Fruit fly (Drosophila melanogaster) whole organism, embryonic: ENCODE results near the gene U2af50.

Experiments
- Aef1 ChIP-seq: fragments of 200-800 bp; sonication (Bioruptor generic); IDR thresholded peaks from 3 replicates; pipeline ENCODE4 v1.3.6; 2022; ENCODE audit warnings: missing biosample characterization, missing genetic modification characterization
- Asciz ChIP-seq: fragments of 200-800 bp; sonication (Bioruptor generic); optimal IDR thresholded peaks from 2 replicates; lab custom pipeline; 2017; ENCODE audit warnings: missing biosample characterization, mild to moderate bottlenecking, missing genetic modification characterization, missing genetic modification reagents
- Atf6 ChIP-seq: fragments of 200-800 bp; sonication (Bioruptor generic); IDR thresholded peaks from 2 replicates; pipeline ENCODE4 v1.3.6; 2022; ENCODE audit warnings: missing biosample characterization, missing genetic modification characterization
- Bdp1 ChIP-seq: fragments of 200-800 bp; sonication (Bioruptor generic); optimal IDR thresholded peaks from 3 replicates; lab custom pipeline; 2016; ENCODE audit warnings: missing biosample characterization, missing genetic modification characterization
- CG11247 ChIP-seq: fragments of 200-800 bp; sonication (Bioruptor generic); IDR thresholded peaks from 2 replicates; pipeline ENCODE4 v1.3.6; 2022; ENCODE audit warnings: missing biosample characterization, missing genetic modification characterization
- CG11504 ChIP-seq: fragments of 200-800 bp; sonication (Bioruptor generic); optimal IDR thresholded peaks from 3 replicates; lab custom pipeline; 2019; ENCODE audit warnings: missing biosample characterization, mild to moderate bottlenecking, missing genetic modification characterization, moderate library complexity
- CG11695 ChIP-seq: fragments of 200-800 bp; sonication (Bioruptor generic); IDR thresholded peaks from 3 replicates; pipeline ENCODE4 v1.3.6; 2022; ENCODE audit warnings: missing biosample characterization, missing genetic modification characterization
- CG12155 ChIP-seq: fragments of 200-800 bp; sonication (Bioruptor generic); optimal IDR thresholded peaks from 3 replicates; lab custom pipeline; 2016; ENCODE audit warnings: missing biosample characterization, missing genetic modification characterization
- CG1233 ChIP-seq: fragments of 200-800 bp; sonication (Bioruptor generic); optimal IDR thresholded peaks from 4 replicates; lab custom pipeline; 2018; ENCODE audit warnings: missing biosample characterization, mild to moderate bottlenecking, missing genetic modification characterization
- CG13296 ChIP-seq: fragments of 200-800 bp; sonication (Bioruptor generic); optimal IDR thresholded peaks from 3 replicates; lab custom pipeline; 2018; ENCODE audit warnings: missing biosample characterization, mild to moderate bottlenecking, missing genetic modification characterization
- CG1529 ChIP-seq: fragments of 200-800 bp; sonication (Bioruptor generic); optimal IDR thresholded peaks from 3 replicates; lab custom pipeline; 2018; ENCODE audit warnings: missing biosample characterization, missing genetic modification characterization
- CG17359 ChIP-seq: fragments of 200-800 bp; sonication (Bioruptor generic); optimal IDR thresholded peaks from 3 replicates; lab custom pipeline; 2018; ENCODE audit warnings: missing biosample characterization, mild to moderate bottlenecking, missing genetic modification characterization, moderate library complexity
- CG2129 ChIP-seq: fragments of 200-800 bp; sonication (Bioruptor generic); IDR thresholded peaks from 2 replicates; pipeline ENCODE4 v1.3.6; 2022; ENCODE audit warnings: missing biosample characterization, missing genetic modification characterization; ENCODE audit not compliant: partially characterized antibody
- CG30431 ChIP-seq: fragments of 200-800 bp; sonication (Bioruptor generic); optimal IDR thresholded peaks from 2 replicates; lab custom pipeline; 2017; ENCODE audit warnings: missing biosample characterization, missing genetic modification characterization
- CG6272 ChIP-seq: fragments of 200-800 bp; sonication (Bioruptor generic); IDR thresholded peaks from 2 replicates; pipeline ENCODE4 v1.3.6; 2022; ENCODE audit warnings: missing biosample characterization, missing genetic modification characterization
- CG6854 ChIP-seq: fragments of 200-800 bp; sonication (Bioruptor generic); optimal IDR thresholded peaks from 3 replicates; lab custom pipeline; 2017; ENCODE audit warnings: missing biosample characterization, mild to moderate bottlenecking, missing genetic modification characterization
- CG8281 ChIP-seq: fragments of 200-800 bp; sonication (Bioruptor generic); optimal IDR thresholded peaks from 2 replicates; lab custom pipeline; 2018; ENCODE audit warnings: missing biosample characterization, mild to moderate bottlenecking, missing genetic modification characterization, moderate library complexity
- CG9932 ChIP-seq: fragments of 200-800 bp; sonication (Bioruptor generic); IDR thresholded peaks from 2 replicates; pipeline ENCODE4 v1.3.6; 2022; ENCODE audit warnings: missing biosample characterization, missing genetic modification characterization
- Chrac-16 ChIP-seq: fragments of 200-800 bp; sonication (Bioruptor generic); optimal IDR thresholded peaks from 3 replicates; lab custom pipeline; 2016; ENCODE audit warnings: missing biosample characterization, missing genetic modification characterization
- CrebB ChIP-seq: fragments of 200-800 bp; sonication (Bioruptor generic); optimal IDR thresholded peaks from 3 replicates; lab custom pipeline; 2018; ENCODE audit warnings: missing biosample characterization, mild to moderate bottlenecking, missing genetic modification characterization
- H2.0 ChIP-seq: fragments of 200-800 bp; sonication (Bioruptor generic); IDR thresholded peaks from 2 replicates; pipeline ENCODE4 v1.3.6; 2022; ENCODE audit warnings: missing biosample characterization, missing genetic modification characterization
- HLHmδ ChIP-seq: fragments of 200-800 bp; sonication (Bioruptor generic); optimal IDR thresholded peaks from 2 replicates; lab custom pipeline; 2018; ENCODE audit warnings: missing biosample characterization, mild to moderate bottlenecking, missing genetic modification characterization, moderate library complexity
- HmgZ ChIP-seq: fragments of 200-800 bp; sonication (Bioruptor generic); optimal IDR thresholded peaks from 2 replicates; lab custom pipeline; 2018; ENCODE audit warnings: missing biosample characterization, mild to moderate bottlenecking, missing genetic modification characterization
- Med ChIP-seq: fragments of 200-800 bp; sonication (Bioruptor generic); peaks from one replicate; lab custom pipeline; 2016; ENCODE audit warnings: missing biosample characterization, missing genetic modification characterization, mild to moderate bottlenecking, inconsistent platforms, moderate library complexity
- Mrtf ChIP-seq: fragments of 200-800 bp; sonication (Bioruptor generic); IDR thresholded peaks from 3 replicates; pipeline ENCODE4 v1.3.6; 2022; ENCODE audit warnings: missing biosample characterization, missing genetic modification characterization
- Optix ChIP-seq: fragments of 200-800 bp; sonication (Bioruptor generic); IDR thresholded peaks from 3 replicates; pipeline ENCODE4 v1.3.6; 2022; ENCODE audit warnings: missing biosample characterization, missing genetic modification characterization
- PHDP ChIP-seq: fragments of 200-800 bp; sonication (Bioruptor generic); optimal IDR thresholded peaks from 3 replicates; lab custom pipeline; 2018; ENCODE audit warnings: missing biosample characterization, mild to moderate bottlenecking, missing genetic modification characterization, moderate library complexity
- Pdp1 ChIP-seq, 2 experiments: fragments of 200-800 bp; sonication (Bioruptor generic); optimal IDR thresholded peaks; 3 replicates each; lab custom pipeline; 2016; ENCODE audit warnings: missing biosample characterization in 2 of 2, missing genetic modification characterization in 2 of 2, mild to moderate bottlenecking in 1 of 2, moderate library complexity in 1 of 2
- Rfx ChIP-seq: fragments of 200-800 bp; sonication (Bioruptor generic); IDR thresholded peaks from 2 replicates; pipeline ENCODE4 v1.3.6; 2022; ENCODE audit warnings: missing biosample characterization, missing genetic modification characterization
- Ssrp ChIP-seq: fragments of 200-800 bp; sonication (Bioruptor generic); optimal IDR thresholded peaks from 2 replicates; lab custom pipeline; 2018; ENCODE audit warnings: missing biosample characterization, mild to moderate bottlenecking, missing genetic modification characterization, moderate library complexity
- al ChIP-seq: fragments of 200-800 bp; sonication (Bioruptor generic); IDR thresholded peaks from 2 replicates; pipeline ENCODE4 v1.3.6; 2022; ENCODE audit warnings: missing biosample characterization, missing genetic modification characterization
- bab2 ChIP-seq: fragments of 200-800 bp; sonication (Bioruptor generic); optimal IDR thresholded peaks from 2 replicates; lab custom pipeline; 2016; ENCODE audit warnings: missing biosample characterization, missing genetic modification characterization
- ems ChIP-seq: fragments of 200-800 bp; sonication (Bioruptor generic); optimal IDR thresholded peaks from 3 replicates; lab custom pipeline; 2016; ENCODE audit warnings: missing biosample characterization, missing genetic modification characterization
- eve ChIP-seq, 2 experiments: fragments of >200 bp; optimal IDR thresholded peaks; 2 replicates each; lab custom pipeline; 2017; ENCODE audit warnings: missing biosample characterization in 2 of 2, missing genetic modification characterization in 2 of 2
- gce ChIP-seq: fragments of 200-800 bp; sonication (Bioruptor generic); IDR thresholded peaks from 3 replicates; pipeline ENCODE4 v1.3.6; 2022; ENCODE audit warnings: missing biosample characterization, missing genetic modification characterization
- gfzf ChIP-seq: fragments of 200-800 bp; sonication (Bioruptor generic); optimal IDR thresholded peaks from 2 replicates; lab custom pipeline; 2016; ENCODE audit warnings: missing biosample characterization, mild to moderate bottlenecking, missing genetic modification characterization, moderate library complexity
- grau ChIP-seq: fragments of 200-800 bp; optimal IDR thresholded peaks from 3 replicates; lab custom pipeline; 2019; ENCODE audit warnings: missing biosample characterization, mild to moderate bottlenecking, missing genetic modification characterization, moderate library complexity
- gsb-n ChIP-seq: fragments of 200-800 bp; sonication (Bioruptor generic); optimal IDR thresholded peaks from 3 replicates; lab custom pipeline; 2018; ENCODE audit warnings: missing biosample characterization, mild to moderate bottlenecking, missing genetic modification characterization
- hb ChIP-seq: fragments of 200-800 bp; sonication (Bioruptor generic); IDR thresholded peaks from 3 replicates; pipeline ENCODE4 v1.3.6; 2022; ENCODE audit warnings: missing biosample characterization, missing genetic modification characterization; ENCODE audit not compliant: partially characterized antibody
- her ChIP-seq: fragments of 200-800 bp; sonication (Bioruptor generic); optimal IDR thresholded peaks from 2 replicates; lab custom pipeline; 2016; ENCODE audit warnings: missing biosample characterization, missing genetic modification characterization
- ken ChIP-seq: fragments of 200-800 bp; sonication (Bioruptor generic); IDR thresholded peaks from 3 replicates; pipeline ENCODE4 v1.3.6; 2022; ENCODE audit warnings: missing biosample characterization, missing genetic modification characterization
- lbe ChIP-seq: fragments of 200-800 bp; sonication (Bioruptor generic); optimal IDR thresholded peaks from 2 replicates; lab custom pipeline; 2016; ENCODE audit warnings: missing biosample characterization, mild to moderate bottlenecking, missing genetic modification characterization
- nau ChIP-seq: fragments of 200-800 bp; sonication (Bioruptor generic); optimal IDR thresholded peaks from 3 replicates; lab custom pipeline; 2017; ENCODE audit warnings: missing biosample characterization, mild to moderate bottlenecking, missing genetic modification characterization, missing genetic modification reagents
- odd ChIP-seq: fragments of 200-800 bp; sonication (Bioruptor generic); optimal IDR thresholded peaks from 2 replicates; lab custom pipeline; 2017; ENCODE audit warnings: missing biosample characterization, mild to moderate bottlenecking, missing genetic modification characterization
- pb ChIP-seq: fragments of 200-800 bp; sonication (Bioruptor generic); optimal IDR thresholded peaks from 3 replicates; lab custom pipeline; 2016; ENCODE audit warnings: missing biosample characterization, missing genetic modification characterization
- pho ChIP-seq: fragments of 200-800 bp; sonication (Bioruptor generic); optimal IDR thresholded peaks from 2 replicates; lab custom pipeline; 2016; ENCODE audit warnings: missing biosample characterization, missing genetic modification characterization
- ro ChIP-seq: fragments of 200-800 bp; sonication (Bioruptor generic); IDR thresholded peaks from 2 replicates; pipeline ENCODE4 v1.3.6; 2022; ENCODE audit warnings: missing biosample characterization, missing genetic modification characterization
- sisA ChIP-seq: fragments of 200-800 bp; sonication (Bioruptor generic); IDR thresholded peaks from 2 replicates; pipeline ENCODE4 v1.3.6; 2022; ENCODE audit warnings: missing biosample characterization, missing genetic modification characterization
- twi ChIP-seq: fragments of 200-800 bp; optimal IDR thresholded peaks from 2 replicates; lab custom pipeline; 2019; ENCODE audit warnings: missing biosample characterization, mild to moderate bottlenecking, missing genetic modification characterization, moderate library complexity
- tx ChIP-seq: fragments of 200-800 bp; sonication (Bioruptor generic); optimal IDR thresholded peaks from 2 replicates; lab custom pipeline; 2016; ENCODE audit warnings: missing biosample characterization, missing genetic modification characterization

Gene U2af50

dm6 chrX:16403811-16404420 lies 45.1 kb upstream of the U2af50 start (continued):
- TF ChIP-seq Ssrp (tag; lab: Kevin White, UChicago) = peak; percentile 54
- no peak for TF ChIP-seq CG11504 (tag; lab: Kevin White, UChicago)
- TF ChIP-seq ems (GFP tag; lab: Kevin White, UChicago) = peak; percentile 62
- peak; percentile 78 for TF ChIP-seq Asciz
- peak; percentile 60 to 71 for TF ChIP-seq Pdp1 (GFP tag; optimal IDR thresholded peaks at IDR 0.05; lab: Kevin White, UChicago)
- peak; percentile 34 for TF ChIP-seq CG8281 (tag; lab: Kevin White, UChicago)
- TF ChIP-seq HmgZ (tag; lab: Kevin White, UChicago) = peak; percentile 81
- peak; percentile 74 for TF ChIP-seq H2.0 (GFP tag; lab: Robert Waterston, UW)
- no peak for TF ChIP-seq nau (GFP tag; lab: Kevin White, UChicago)
- no peak for TF ChIP-seq twi
- TF ChIP-seq CG1529 (GFP tag; lab: Kevin White, UChicago) = peak; percentile 5
- TF ChIP-seq CG6272 = peak; percentile 60; the same call in 1 of the 2 replicates
- peak; percentile 61 for TF ChIP-seq pho (GFP tag; lab: Kevin White, UChicago)
- TF ChIP-seq gfzf (GFP tag; lab: Kevin White, UChicago) = no peak
- TF ChIP-seq sisA = peak; percentile 58
- TF ChIP-seq CG2129 (GFP tag; lab: Robert Waterston, UW) = no peak
- peak; percentile 73 for TF ChIP-seq Aef1
- peak; percentile 30 for TF ChIP-seq pb
- no peak for TF ChIP-seq CG12155 (GFP tag; lab: Kevin White, UChicago)
- peak; percentile 89 for TF ChIP-seq PHDP (tag; lab: Kevin White, UChicago)
- TF ChIP-seq hb (GFP tag; lab: Robert Waterston, UW) = no peak
- peak; percentile 46; the same call in 1 of the 3 replicates for TF ChIP-seq gce
- TF ChIP-seq CG9932 = peak; percentile 72
- peak; percentile 84 for TF ChIP-seq grau (tag; lab: Kevin White, UChicago)
- peak; percentile 63 for TF ChIP-seq CG11247 (GFP tag; lab: Robert Waterston, UW)
- peak; percentile 39 for TF ChIP-seq gsb-n (tag; lab: Kevin White, UChicago)
- TF ChIP-seq Chrac-16 = peak; percentile 62
- peak; percentile 90 for TF ChIP-seq Atf6 (GFP tag; lab: Robert Waterston, UW)
- peak; percentile 76 for TF ChIP-seq CrebB (tag; lab: Kevin White, UChicago)
- peak; percentile 60 for TF ChIP-seq CG1233 (GFP tag; lab: Kevin White, UChicago)
- TF ChIP-seq al = peak; percentile 66
- TF ChIP-seq CG17359 (tag; lab: Kevin White, UChicago) = peak; percentile 86
- TF ChIP-seq Optix (GFP tag; lab: Robert Waterston, UW) = no peak
- TF ChIP-seq Mrtf (GFP tag; lab: Robert Waterston, UW) = peak; percentile 59; the same call in 1 of the 3 replicates
- no peak for TF ChIP-seq HLHmδ (GFP tag; lab: Kevin White, UChicago)
- 0 out of 3 replicates have a peak, but pooled peaks have one; percentile 37 for TF ChIP-seq ken (GFP tag; lab: Robert Waterston, UW)
- TF ChIP-seq CG13296 (GFP tag; lab: Kevin White, UChicago) = peak; percentile 71
- peak; percentile 85 for TF ChIP-seq Rfx (GFP tag; lab: Robert Waterston, UW)
- TF ChIP-seq CG30431 = no peak
- peak; percentile 94 for TF ChIP-seq Med (GFP tag; lab: Kevin White, UChicago)
- peak; percentile 65 for TF ChIP-seq odd (GFP tag; lab: Kevin White, UChicago)
- TF ChIP-seq tx (GFP tag; lab: Kevin White, UChicago) = peak; percentile 53
- no peak for TF ChIP-seq ro (GFP tag; lab: Robert Waterston, UW)
- TF ChIP-seq lbe (GFP tag; lab: Kevin White, UChicago) = peak; percentile 4
- TF ChIP-seq CG11695 (GFP tag; lab: Robert Waterston, UW) = peak; percentile 80; the same call in 2 of the 3 replicates
- TF ChIP-seq eve (GFP tag; optimal IDR thresholded peaks at IDR 0.05; lab: Kevin White, UChicago) = no peak
- peak; percentile 81 for TF ChIP-seq CG6854
- TF ChIP-seq bab2 (GFP tag; lab: Kevin White, UChicago) = peak; percentile 58
- TF ChIP-seq Bdp1 (GFP tag; lab: Kevin White, UChicago) = peak; percentile 18
- peak; percentile 36 for TF ChIP-seq her (GFP tag; lab: Kevin White, UChicago)
